Fruit fly (Drosophila melanogaster) whole organism, embryonic: ENCODE data around the gene CG42486.

Experiments
- CG10267 ChIP-seq: fragments of 200-800 bp; sonication (Bioruptor generic); optimal IDR thresholded peaks from 2 replicates; lab custom pipeline; 2018; ENCODE audit warnings: missing biosample characterization, mild to moderate bottlenecking, missing genetic modification characterization, moderate library complexity
- CG7357 ChIP-seq: fragments of 200-800 bp; sonication (Bioruptor generic); IDR thresholded peaks from 3 replicates; pipeline ENCODE4 v1.3.6; 2022; ENCODE audit warnings: missing biosample characterization, missing genetic modification characterization
- CG9437 ChIP-seq: fragments of 200-800 bp; sonication (Bioruptor generic); optimal IDR thresholded peaks from 2 replicates; lab custom pipeline; 2018; ENCODE audit warnings: missing biosample characterization, mild to moderate bottlenecking, missing genetic modification characterization
- Six4 ChIP-seq: fragments of 200-800 bp; sonication (Bioruptor generic); optimal IDR thresholded peaks from 2 replicates; lab custom pipeline; 2016; ENCODE audit warnings: missing biosample characterization, missing genetic modification characterization
- cwo ChIP-seq: fragments of 200-800 bp; sonication (Bioruptor generic); optimal IDR thresholded peaks from 3 replicates; lab custom pipeline; 2017; ENCODE audit warnings: missing biosample characterization, missing genetic modification characterization, mild to moderate bottlenecking, moderate library complexity, missing genetic modification reagents
- fd64A ChIP-seq: fragments of 200-800 bp; sonication (Bioruptor generic); optimal IDR thresholded peaks from 3 replicates; lab custom pipeline; 2018; ENCODE audit warnings: missing biosample characterization, mild to moderate bottlenecking, missing genetic modification characterization
- org-1 ChIP-seq: fragments of 200-800 bp; sonication (Bioruptor generic); optimal IDR thresholded peaks from 2 replicates; lab custom pipeline; 2017; ENCODE audit warnings: missing biosample characterization, missing genetic modification characterization
- yki ChIP-seq: fragments of >200 bp; optimal IDR thresholded peaks from 3 replicates; lab custom pipeline; 2018

DNA sequence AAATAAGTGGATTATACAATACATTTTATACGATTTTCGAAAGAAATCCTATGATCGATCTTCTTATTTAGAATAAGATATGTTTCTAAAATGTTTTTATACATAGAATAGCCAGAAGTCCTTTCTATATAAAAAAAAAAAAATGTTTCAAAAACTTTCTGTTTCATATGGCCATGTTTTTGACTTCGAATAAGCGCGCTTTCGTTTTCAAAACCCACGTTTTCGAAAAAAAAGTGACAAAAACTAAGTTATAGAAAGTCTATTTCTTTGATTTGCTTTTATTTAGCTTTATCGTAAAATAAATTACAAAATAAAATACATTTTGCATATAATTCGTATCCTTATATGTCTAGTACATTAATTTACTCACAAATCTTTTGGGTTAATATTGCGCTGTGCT, 33.1 kb upstream of the CG42486 start:
- TF ChIP-seq yki (lab: Kevin White, UChicago) (no peak), CG9437 (no peak), CG7357 (GFP tag; lab: Robert Waterston, UW) (no peak), org-1 (GFP tag; lab: Kevin White, UChicago) (no peak), fd64A (GFP tag; lab: Kevin White, UChicago) (no peak), CG10267 (tag; lab: Kevin White, UChicago) (no peak), Six4 (GFP tag; lab: Kevin White, UChicago) (no peak), cwo (GFP tag; lab: Kevin White, UChicago) (no peak)
